Fruit fly (Drosophila melanogaster) whole organism, embryonic: ENCODE data around the gene Nup37.

ENCODE experiments used
- Asciz ChIP-seq: fragments of 200-800 bp; sonication (Bioruptor generic); optimal IDR thresholded peaks from 2 replicates; lab custom pipeline; 2017; ENCODE audit warnings: missing biosample characterization, mild to moderate bottlenecking, missing genetic modification characterization, missing genetic modification reagents
- Bgb ChIP-seq: fragments of 200-800 bp; sonication (Bioruptor generic); IDR thresholded peaks from 2 replicates; pipeline ENCODE4 v1.3.6; 2022; ENCODE audit warnings: missing biosample characterization, missing genetic modification characterization; ENCODE audit not compliant: partially characterized antibody
- CG10431 ChIP-seq: fragments of 200-800 bp; sonication (Bioruptor generic); optimal IDR thresholded peaks from 3 replicates; lab custom pipeline; 2018; ENCODE audit warnings: missing biosample characterization, mild to moderate bottlenecking, missing genetic modification characterization
- CG10565 ChIP-seq: fragments of 200-800 bp; sonication (Bioruptor generic); optimal IDR thresholded peaks from 3 replicates; lab custom pipeline; 2016; ENCODE audit warnings: missing biosample characterization, mild to moderate bottlenecking, missing genetic modification characterization
- CG10979 ChIP-seq: fragments of 200-800 bp; sonication (Bioruptor generic); optimal IDR thresholded peaks from 2 replicates; lab custom pipeline; 2018; ENCODE audit warnings: missing biosample characterization, mild to moderate bottlenecking, missing genetic modification characterization, moderate library complexity
- CG11093 ChIP-seq: fragments of 200-800 bp; sonication (Bioruptor generic); IDR thresholded peaks from 3 replicates; pipeline ENCODE4 v1.3.6; 2022; ENCODE audit warnings: missing biosample characterization, missing genetic modification characterization
- CG11456 ChIP-seq: fragments of 200-800 bp; sonication (Bioruptor generic); IDR thresholded peaks from 3 replicates; pipeline ENCODE4 v1.3.6; 2022; ENCODE audit warnings: missing biosample characterization, missing genetic modification characterization
- CG11696 ChIP-seq: fragments of 200-800 bp; sonication (Bioruptor generic); IDR thresholded peaks from 2 replicates; pipeline ENCODE4 v1.3.6; 2022; ENCODE audit warnings: missing biosample characterization, missing genetic modification characterization
- CG12219 ChIP-seq: fragments of 200-800 bp; sonication (Bioruptor generic); optimal IDR thresholded peaks from 3 replicates; lab custom pipeline; 2018; ENCODE audit warnings: missing biosample characterization, mild to moderate bottlenecking, missing genetic modification characterization
- CG1233 ChIP-seq: fragments of 200-800 bp; sonication (Bioruptor generic); optimal IDR thresholded peaks from 4 replicates; lab custom pipeline; 2018; ENCODE audit warnings: missing biosample characterization, mild to moderate bottlenecking, missing genetic modification characterization
- CG13296 ChIP-seq: fragments of 200-800 bp; sonication (Bioruptor generic); optimal IDR thresholded peaks from 3 replicates; lab custom pipeline; 2018; ENCODE audit warnings: missing biosample characterization, mild to moderate bottlenecking, missing genetic modification characterization
- CG17361 ChIP-seq: fragments of 200-800 bp; sonication (Bioruptor generic); IDR thresholded peaks from 3 replicates; pipeline ENCODE4 v1.3.6; 2022; ENCODE audit warnings: missing biosample characterization, missing genetic modification characterization
- CG17385 ChIP-seq: fragments of 200-800 bp; sonication (Bioruptor generic); optimal IDR thresholded peaks from 3 replicates; lab custom pipeline; 2018; ENCODE audit warnings: missing biosample characterization, mild to moderate bottlenecking, missing genetic modification characterization
- CG18619 ChIP-seq: fragments of 200-800 bp; sonication (Bioruptor generic); optimal IDR thresholded peaks from 3 replicates; lab custom pipeline; 2017; ENCODE audit warnings: missing biosample characterization, mild to moderate bottlenecking, missing genetic modification characterization
- CG2875 ChIP-seq: fragments of 200-800 bp; sonication (Bioruptor generic); optimal IDR thresholded peaks from 2 replicates; lab custom pipeline; 2017; ENCODE audit warnings: missing biosample characterization, mild to moderate bottlenecking, missing genetic modification characterization, missing genetic modification reagents
- CG2889 ChIP-seq: fragments of 200-800 bp; sonication (Bioruptor generic); IDR thresholded peaks from 3 replicates; pipeline ENCODE4 v1.3.6; 2022; ENCODE audit warnings: missing biosample characterization, missing genetic modification characterization
- CG30431 ChIP-seq: fragments of 200-800 bp; sonication (Bioruptor generic); optimal IDR thresholded peaks from 2 replicates; lab custom pipeline; 2017; ENCODE audit warnings: missing biosample characterization, missing genetic modification characterization
- CG3065 ChIP-seq: fragments of 200-800 bp; sonication (Bioruptor generic); optimal IDR thresholded peaks from 2 replicates; lab custom pipeline; 2016; ENCODE audit warnings: missing biosample characterization, missing genetic modification characterization
- CG32767 ChIP-seq: fragments of 200-800 bp; sonication (Bioruptor generic); IDR thresholded peaks from 2 replicates; pipeline ENCODE4 v1.3.6; 2022; ENCODE audit warnings: missing biosample characterization, missing genetic modification characterization
- CG3407 ChIP-seq: fragments of 200-800 bp; sonication (Bioruptor generic); optimal IDR thresholded peaks from 2 replicates; lab custom pipeline; 2018; ENCODE audit warnings: missing biosample characterization, mild to moderate bottlenecking, missing genetic modification characterization
- CG34224 ChIP-seq: fragments of 200-800 bp; sonication (Bioruptor generic); IDR thresholded peaks from 3 replicates; pipeline ENCODE4 v1.3.6; 2022; ENCODE audit warnings: missing biosample characterization, missing genetic modification characterization; ENCODE audit not compliant: partially characterized antibody
- CG7928 ChIP-seq: fragments of 200-800 bp; sonication (Bioruptor generic); optimal IDR thresholded peaks from 2 replicates; lab custom pipeline; 2017; ENCODE audit warnings: missing biosample characterization, mild to moderate bottlenecking, missing genetic modification characterization
- CG9609 ChIP-seq: fragments of 200-800 bp; sonication (Bioruptor generic); optimal IDR thresholded peaks from 3 replicates; lab custom pipeline; 2016; ENCODE audit warnings: missing biosample characterization, missing genetic modification characterization
- CG9876 ChIP-seq: fragments of 200-800 bp; sonication (Bioruptor generic); optimal IDR thresholded peaks from 2 replicates; lab custom pipeline; 2016; ENCODE audit warnings: missing biosample characterization, missing genetic modification characterization
- Camta ChIP-seq: fragments of 200-800 bp; sonication (Bioruptor generic); optimal IDR thresholded peaks from 2 replicates; lab custom pipeline; 2016; ENCODE audit warnings: missing biosample characterization, missing genetic modification characterization
- Fer3 ChIP-seq: fragments of 200-800 bp; sonication (Bioruptor generic); optimal IDR thresholded peaks from 2 replicates; lab custom pipeline; 2018; ENCODE audit warnings: missing biosample characterization, mild to moderate bottlenecking, missing genetic modification characterization, moderate library complexity
- Gsc ChIP-seq: fragments of 200-800 bp; sonication (Bioruptor generic); IDR thresholded peaks from 2 replicates; pipeline ENCODE4 v1.3.6; 2022; ENCODE audit warnings: missing biosample characterization, missing genetic modification characterization
- HLH3B ChIP-seq: fragments of 200-800 bp; sonication (Bioruptor generic); IDR thresholded peaks from 2 replicates; pipeline ENCODE4 v1.3.6; 2022; ENCODE audit warnings: missing biosample characterization, missing genetic modification characterization
- HLH54F ChIP-seq: fragments of 200-800 bp; sonication (Bioruptor generic); optimal IDR thresholded peaks from 3 replicates; lab custom pipeline; 2016; ENCODE audit warnings: missing biosample characterization, missing genetic modification characterization
- Lhr ChIP-seq: fragments of 200-800 bp; sonication (Bioruptor generic); optimal IDR thresholded peaks from 3 replicates; lab custom pipeline; 2017; ENCODE audit warnings: mild to moderate bottlenecking, missing biosample characterization, missing genetic modification reagents, missing genetic modification characterization
- Med ChIP-seq: fragments of 200-800 bp; sonication (Bioruptor generic); peaks from one replicate; lab custom pipeline; 2016; ENCODE audit warnings: missing biosample characterization, missing genetic modification characterization, mild to moderate bottlenecking, inconsistent platforms, moderate library complexity
- Oli ChIP-seq: fragments of 200-800 bp; sonication (Bioruptor generic); optimal IDR thresholded peaks from 2 replicates; lab custom pipeline; 2018; ENCODE audit warnings: missing biosample characterization, mild to moderate bottlenecking, missing genetic modification characterization, moderate library complexity
- cad ChIP-seq: fragments of >200 bp; optimal IDR thresholded peaks from 2 replicates; lab custom pipeline; 2017; ENCODE audit warnings: missing biosample characterization, missing genetic modification characterization
- cas ChIP-seq: fragments of 200-800 bp; sonication (Bioruptor generic); IDR thresholded peaks from 2 replicates; pipeline ENCODE4 v1.3.6; 2022; ENCODE audit warnings: missing biosample characterization, missing genetic modification characterization
- dmrt99B ChIP-seq: fragments of 200-800 bp; sonication (Bioruptor generic); optimal IDR thresholded peaks from 2 replicates; lab custom pipeline; 2018; ENCODE audit warnings: missing biosample characterization, mild to moderate bottlenecking, missing genetic modification characterization, moderate library complexity
- fu2 ChIP-seq: fragments of 200-800 bp; sonication (Bioruptor generic); optimal IDR thresholded peaks from 2 replicates; lab custom pipeline; 2016; ENCODE audit warnings: missing biosample characterization, missing genetic modification characterization
- ind ChIP-seq: fragments of 200-800 bp; sonication (Bioruptor generic); optimal IDR thresholded peaks from 3 replicates; lab custom pipeline; 2016; ENCODE audit warnings: missing biosample characterization, missing genetic modification characterization
- inv ChIP-seq: fragments of 200-800 bp; sonication (Bioruptor generic); IDR thresholded peaks from 2 replicates; pipeline ENCODE4 v1.3.6; 2022; ENCODE audit warnings: missing biosample characterization, missing genetic modification characterization; ENCODE audit not compliant: partially characterized antibody
- nau ChIP-seq: fragments of 200-800 bp; sonication (Bioruptor generic); optimal IDR thresholded peaks from 3 replicates; lab custom pipeline; 2017; ENCODE audit warnings: missing biosample characterization, mild to moderate bottlenecking, missing genetic modification characterization, missing genetic modification reagents
- odd ChIP-seq: fragments of 200-800 bp; sonication (Bioruptor generic); optimal IDR thresholded peaks from 2 replicates; lab custom pipeline; 2017; ENCODE audit warnings: missing biosample characterization, mild to moderate bottlenecking, missing genetic modification characterization
- pan ChIP-seq, 4 experiments: fragments of >200 bp in 3 of 4; fragments of 200-800 bp in 1 of 4; sonication (Bioruptor generic) in 1 of 4; optimal IDR thresholded peaks in 3 of 4; IDR thresholded peaks in 1 of 4; 2 replicates each; pipeline versions ENCODE4 v1.3.6 to Lab custom; 2017 to 2022; ENCODE audit warnings: missing biosample characterization in 2 of 4, missing genetic modification characterization in 2 of 4, mixed read lengths in 1 of 4
- pb ChIP-seq: fragments of 200-800 bp; sonication (Bioruptor generic); optimal IDR thresholded peaks from 3 replicates; lab custom pipeline; 2016; ENCODE audit warnings: missing biosample characterization, missing genetic modification characterization
- pho ChIP-seq: fragments of 200-800 bp; sonication (Bioruptor generic); optimal IDR thresholded peaks from 2 replicates; lab custom pipeline; 2016; ENCODE audit warnings: missing biosample characterization, missing genetic modification characterization
- pnt ChIP-seq: fragments of 200-800 bp; sonication (Bioruptor generic); optimal IDR thresholded peaks from 3 replicates; lab custom pipeline; 2016; ENCODE audit warnings: missing biosample characterization, missing genetic modification characterization
- psq ChIP-seq: fragments of 200-800 bp; sonication (Bioruptor generic); optimal IDR thresholded peaks from 2 replicates; lab custom pipeline; 2017; ENCODE audit warnings: missing biosample characterization, missing genetic modification characterization
- pum ChIP-seq: fragments of 200-800 bp; sonication (Bioruptor generic); optimal IDR thresholded peaks from 2 replicates; lab custom pipeline; 2016; ENCODE audit warnings: missing biosample characterization, missing genetic modification characterization
- trh ChIP-seq: fragments of 200-800 bp; sonication (Bioruptor generic); optimal IDR thresholded peaks from 2 replicates; lab custom pipeline; 2016; ENCODE audit warnings: missing biosample characterization, missing genetic modification characterization
- vfl ChIP-seq: fragments of 200-800 bp; sonication (Bioruptor generic); optimal IDR thresholded peaks from 2 replicates; lab custom pipeline; 2016; ENCODE audit warnings: missing biosample characterization, missing genetic modification characterization
- zen2 ChIP-seq: fragments of 200-800 bp; sonication (Bioruptor generic); IDR thresholded peaks from 3 replicates; pipeline ENCODE4 v1.3.6; 2022; ENCODE audit warnings: missing biosample characterization, missing genetic modification characterization; ENCODE audit not compliant: partially characterized antibody
- zfh2 ChIP-seq: fragments of 200-800 bp; sonication (Bioruptor generic); optimal IDR thresholded peaks from 2 replicates; lab custom pipeline; 2016; ENCODE audit warnings: missing biosample characterization, missing genetic modification characterization

Nup37 gene

DNA sequence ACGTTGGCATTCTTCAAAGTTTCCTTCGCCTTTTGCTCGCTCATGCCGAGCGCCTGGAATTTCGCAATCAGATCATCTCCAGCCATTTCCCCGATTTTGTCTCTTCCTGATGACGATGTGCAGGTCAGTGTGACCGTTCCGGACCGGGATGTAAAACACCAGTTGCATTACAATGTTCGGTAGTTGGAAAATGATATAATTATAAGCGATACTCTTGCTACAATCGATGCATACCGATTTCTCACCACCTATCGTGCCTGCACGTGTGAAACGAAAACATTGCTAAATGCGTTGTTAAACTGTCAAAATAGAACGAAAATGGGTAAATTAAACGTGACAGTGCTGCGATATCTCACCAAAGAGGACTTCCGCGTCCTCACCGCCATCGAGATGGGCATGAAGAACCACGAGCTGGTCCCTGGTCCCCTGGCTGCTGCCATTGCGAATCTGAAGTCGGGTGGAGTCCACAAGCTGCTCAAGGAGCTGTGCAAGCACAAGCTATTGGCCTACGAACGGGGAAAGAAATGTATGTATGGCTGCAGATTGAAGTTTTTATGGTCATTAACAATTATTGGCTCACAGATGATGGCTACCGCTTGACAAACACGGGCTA lies 18.2 kb downstream of the Nup37 start, which contains the start of the genes GlnRS and RIOK2:
GlnRS (minus strand) TSS at position 133 of the 613 bp plus-strand sequence.
RIOK2 (plus strand) TSS at position 256 of the 613 bp plus-strand sequence.
- TF ChIP-seq CG11093 (GFP tag; lab: Robert Waterston, UW): no peak
- TF ChIP-seq inv (GFP tag; lab: Robert Waterston, UW): peak; percentile 94
- no peak for TF ChIP-seq HLH54F
- no peak for TF ChIP-seq CG11696
- TF ChIP-seq psq: no peak
- TF ChIP-seq pum: no peak
- no peak for TF ChIP-seq CG17385 (GFP tag; lab: Kevin White, UChicago)
- TF ChIP-seq vfl (GFP tag; lab: Kevin White, UChicago): no peak
- TF ChIP-seq fu2 (GFP tag; lab: Kevin White, UChicago): no peak
- peak; percentile 64 for TF ChIP-seq Lhr (GFP tag; lab: Kevin White, UChicago)
- TF ChIP-seq CG30431: no peak
- no peak for TF ChIP-seq CG11456 (GFP tag; lab: Robert Waterston, UW)
- TF ChIP-seq CG2875 (GFP tag; lab: Kevin White, UChicago): no peak
- TF ChIP-seq CG13296 (GFP tag; lab: Kevin White, UChicago): no peak
- TF ChIP-seq CG32767 (GFP tag; lab: Robert Waterston, UW): no peak
- TF ChIP-seq Camta: no peak
- TF ChIP-seq Fer3 (tag; lab: Kevin White, UChicago): no peak
- TF ChIP-seq CG34224 (GFP tag; lab: Robert Waterston, UW): peak; percentile 97
- TF ChIP-seq dmrt99B: no peak
- TF ChIP-seq CG9876 (GFP tag; lab: Kevin White, UChicago): no peak
- peak; percentile 95 for TF ChIP-seq zen2
- TF ChIP-seq CG12219 (GFP tag; lab: Kevin White, UChicago): no peak
- TF ChIP-seq Med (GFP tag; lab: Kevin White, UChicago): peak; percentile 78
- no peak for TF ChIP-seq pnt (GFP tag; lab: Kevin White, UChicago)
- no peak for TF ChIP-seq ind (GFP tag; lab: Kevin White, UChicago)
- TF ChIP-seq cad (GFP tag; lab: Kevin White, UChicago): no peak
- no peak for TF ChIP-seq CG2889 (GFP tag; lab: Robert Waterston, UW)
- TF ChIP-seq CG10979 (tag; lab: Kevin White, UChicago): peak; percentile 1
- no peak for TF ChIP-seq CG3407 (GFP tag; lab: Kevin White, UChicago)
- peak; percentile 98 for TF ChIP-seq Bgb (GFP tag; lab: Robert Waterston, UW)
- TF ChIP-seq Oli (tag; lab: Kevin White, UChicago): no peak
- TF ChIP-seq pan (optimal IDR thresholded peaks at IDR 0.05; lab: Kevin White, UChicago): no peak
- no peak for TF ChIP-seq pan (GFP tag; optimal IDR thresholded peaks at IDR 0.05 in 1 of 2, IDR thresholded peaks at IDR 0.05 in 1 of 2)
- TF ChIP-seq CG10565 (GFP tag; lab: Kevin White, UChicago): no peak
- no peak for TF ChIP-seq pb (GFP tag; lab: Kevin White, UChicago)
- TF ChIP-seq pho (GFP tag; lab: Kevin White, UChicago): peak; percentile 5
- TF ChIP-seq cas: 0 out of 2 replicates have a peak, but pooled peaks have one; percentile 13
- no peak for TF ChIP-seq trh (GFP tag; lab: Kevin White, UChicago)
- TF ChIP-seq zfh2 (GFP tag; lab: Kevin White, UChicago): peak; percentile 27
- no peak for TF ChIP-seq CG1233
- no peak for TF ChIP-seq odd (GFP tag; lab: Kevin White, UChicago)
- TF ChIP-seq CG9609 (GFP tag; lab: Kevin White, UChicago): peak; percentile 16
- no peak for TF ChIP-seq CG17361 (GFP tag; lab: Robert Waterston, UW)
- TF ChIP-seq CG3065: no peak
- TF ChIP-seq Gsc: no peak
- no peak for TF ChIP-seq CG18619 (GFP tag; lab: Kevin White, UChicago)
- TF ChIP-seq nau (GFP tag; lab: Kevin White, UChicago): no peak
- no peak for TF ChIP-seq HLH3B (GFP tag; lab: Robert Waterston, UW)
- no peak for TF ChIP-seq CG10431 (GFP tag; lab: Kevin White, UChicago)
- no peak for TF ChIP-seq CG7928 (GFP tag; lab: Kevin White, UChicago)
- no peak for TF ChIP-seq Asciz (GFP tag; lab: Kevin White, UChicago)
